Fruit fly (Drosophila melanogaster): ENCODE results near the gene CG17027.

CG17027 gene

DNA sequence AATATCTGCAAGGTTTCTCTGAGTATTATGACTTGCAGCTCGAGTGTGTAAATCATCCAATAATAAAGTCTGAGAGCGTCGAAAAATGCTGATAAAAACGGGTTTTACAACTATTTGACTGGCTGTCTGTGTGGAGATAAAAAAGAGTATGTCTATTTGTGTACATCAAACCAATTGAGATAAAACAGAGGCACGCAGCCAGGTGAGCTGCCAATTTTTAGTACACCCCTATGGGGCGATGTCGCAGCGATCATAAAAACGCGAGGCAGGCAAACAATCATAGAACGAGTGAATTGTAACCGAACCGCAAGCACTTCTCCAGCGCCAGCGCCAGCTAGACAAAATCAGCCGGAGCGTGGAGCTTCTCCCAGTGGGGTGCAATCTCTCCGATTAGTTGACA, at the start of gene CG17027:
CG17027 (plus strand) TSS at position 189 of the 400 bp plus-strand sequence.
- TF ChIP-seq CG8478 (optimal IDR thresholded peaks at IDR 0.05) (no peak), CTCF (optimal IDR thresholded peaks at IDR 0.05) (no peak)

DNA sequence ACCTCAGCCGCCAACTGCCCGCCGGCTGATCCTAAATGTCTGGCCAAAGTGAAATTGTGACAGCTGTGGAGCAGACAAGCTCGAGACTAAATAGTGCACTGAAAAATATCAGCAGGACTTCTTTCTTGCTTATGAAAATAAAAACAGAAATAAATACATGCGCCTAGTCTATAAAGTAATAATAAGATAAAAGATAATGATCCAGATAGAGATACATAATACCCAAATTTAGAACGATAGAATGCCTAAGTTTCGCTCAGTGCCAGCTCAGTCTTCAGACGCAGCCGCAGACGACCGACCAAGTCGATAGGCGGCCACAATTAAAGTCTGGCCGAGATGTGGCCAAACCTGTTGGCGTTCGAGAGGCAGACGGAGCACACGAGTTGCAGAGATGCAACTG, 39.1 kb upstream of the CG17027 start:
- no peak for TF ChIP-seq CTCF (optimal IDR thresholded peaks at IDR 0.05)

DNA sequence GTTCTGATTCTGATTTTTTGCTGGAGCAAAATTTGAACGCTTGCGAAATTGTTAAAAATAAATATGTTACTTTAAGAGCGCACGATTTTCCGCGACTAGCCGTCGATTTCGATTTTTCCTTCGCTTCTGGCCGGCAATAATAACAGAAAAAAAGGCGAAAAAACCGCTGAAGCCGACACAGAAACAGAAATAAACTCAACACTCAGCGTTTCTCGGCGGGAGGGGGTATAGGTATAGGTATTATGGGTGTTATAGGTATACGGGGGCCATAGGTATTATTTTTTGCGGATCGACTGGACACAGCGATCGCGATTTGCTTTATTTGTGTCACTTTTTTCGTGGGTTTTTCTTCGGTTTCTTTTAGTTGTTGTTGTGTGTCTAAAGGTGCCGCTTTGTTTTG, 27.6 kb upstream of the CG17027 start:
- no peak for TF ChIP-seq CTCF (optimal IDR thresholded peaks at IDR 0.05)
- TF ChIP-seq CG8478 (optimal IDR thresholded peaks at IDR 0.05) = no peak

DNA sequence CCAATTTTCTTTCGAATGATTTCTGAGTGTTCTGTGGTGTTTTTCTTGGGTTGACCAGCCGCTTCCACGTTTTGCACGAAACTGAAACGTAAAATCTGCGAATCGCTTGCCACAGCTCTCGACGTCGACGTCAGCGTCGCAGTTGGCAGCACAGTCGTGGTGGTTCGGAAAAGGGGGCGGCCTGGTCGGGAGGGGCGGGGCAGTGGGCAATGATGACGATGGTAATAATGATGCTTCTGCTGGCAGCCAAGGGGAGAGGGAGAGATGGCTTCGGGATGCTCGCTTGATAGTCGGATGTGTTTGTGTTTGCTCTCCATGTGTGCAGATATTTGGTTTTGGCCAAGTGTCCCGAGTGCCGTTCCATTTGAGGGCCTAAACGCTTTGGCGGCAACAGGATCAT, 27.0 kb upstream of the CG17027 start:
- TF ChIP-seq CTCF (optimal IDR thresholded peaks at IDR 0.05) = no peak
- no peak for TF ChIP-seq CG8478 (optimal IDR thresholded peaks at IDR 0.05)

DNA sequence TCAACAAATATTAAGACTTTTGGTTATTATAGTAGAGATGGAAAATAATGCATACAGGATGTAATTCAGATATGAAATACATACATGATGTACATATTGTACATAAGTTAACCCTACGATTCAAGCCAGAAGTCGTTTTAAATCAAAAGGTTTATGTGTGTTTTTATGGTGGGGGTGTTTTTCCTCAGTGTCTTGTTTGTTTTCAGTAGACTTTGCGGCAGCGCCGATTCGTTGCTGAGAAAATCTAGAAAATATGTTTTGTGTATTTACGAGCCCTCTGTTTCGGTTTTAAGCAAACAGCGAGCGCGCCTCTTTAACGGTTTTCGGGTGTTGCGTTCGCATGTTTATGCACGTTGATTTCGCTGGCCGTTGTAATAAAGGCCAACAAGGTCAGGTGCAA, 26.0 kb upstream of the CG17027 start:
- TF ChIP-seq CTCF (optimal IDR thresholded peaks at IDR 0.05) (no peak), CG8478 (optimal IDR thresholded peaks at IDR 0.05) (no peak)

DNA sequence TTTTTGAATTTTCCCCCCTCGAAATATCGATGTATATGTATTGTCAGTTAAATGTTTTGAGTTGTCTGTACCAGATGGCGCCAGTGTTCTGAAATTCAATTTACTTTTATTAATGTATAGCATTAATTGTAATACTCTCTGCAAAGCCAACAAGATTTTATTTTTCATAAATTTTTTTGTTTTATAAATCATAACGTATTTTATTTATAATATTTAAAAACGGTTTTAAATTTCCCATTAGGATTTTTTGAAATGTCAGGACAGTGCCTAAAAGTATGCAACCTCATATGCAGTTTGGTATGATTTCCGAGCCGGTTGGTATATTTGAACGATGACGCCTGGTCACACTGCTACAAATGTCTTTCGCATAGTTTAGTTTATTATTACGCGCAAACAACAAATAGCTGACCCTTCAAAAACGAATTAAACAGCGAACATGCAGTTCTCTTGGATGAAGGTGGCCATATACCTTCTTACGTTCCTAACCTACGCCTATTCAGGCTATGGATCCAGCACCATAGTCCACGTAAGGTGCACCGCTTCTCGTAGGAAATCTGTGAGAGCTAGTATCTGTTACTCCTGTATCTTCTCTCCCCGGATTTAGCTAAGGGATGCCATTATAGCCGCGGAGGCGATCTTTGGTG, 25.0 kb upstream of the CG17027 start, which contains the start of the genes Pka-C3 and GXIVsPLA2:
Pka-C3 (minus strand) TSS at position 14 of the 644 bp plus-strand sequence.
GXIVsPLA2 (plus strand) TSS at position 313 of the 644 bp plus-strand sequence.
- no peak for TF ChIP-seq CG8478 (optimal IDR thresholded peaks at IDR 0.05)
- TF ChIP-seq CTCF (optimal IDR thresholded peaks at IDR 0.05) = peak; percentile 18 to 82

DNA sequence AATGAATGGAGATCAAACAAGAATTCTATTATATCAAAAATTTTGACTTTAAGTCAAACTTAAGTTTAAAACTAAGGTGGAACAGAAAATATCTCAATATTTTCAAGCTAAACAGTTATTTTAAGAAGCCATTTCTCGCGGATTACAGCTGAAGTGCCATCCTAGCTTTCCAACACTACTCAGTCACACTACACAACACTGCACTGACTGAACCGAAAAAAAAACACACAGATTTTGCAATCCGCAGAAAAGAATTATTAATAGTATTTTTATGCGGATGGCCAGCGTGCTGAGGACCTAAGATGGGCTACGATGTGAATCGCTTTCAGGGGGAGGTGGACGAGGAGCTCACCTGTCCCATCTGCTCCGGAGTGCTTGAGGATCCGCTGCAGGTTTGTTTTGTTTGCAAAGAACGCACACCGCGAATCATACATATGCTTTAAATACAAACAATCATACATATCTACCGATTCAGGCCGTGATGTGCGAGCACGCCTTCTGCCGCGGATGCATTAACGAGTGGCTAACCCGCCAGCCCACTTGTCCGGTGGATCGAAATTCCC, 23.4 kb upstream of the CG17027 start, which contains the start of gene elgi:
elgi (plus strand) TSS at position 103 of the 563 bp plus-strand sequence.
- no peak for TF ChIP-seq CTCF (optimal IDR thresholded peaks at IDR 0.05)
- TF ChIP-seq CG8478 (optimal IDR thresholded peaks at IDR 0.05) = no peak

DNA sequence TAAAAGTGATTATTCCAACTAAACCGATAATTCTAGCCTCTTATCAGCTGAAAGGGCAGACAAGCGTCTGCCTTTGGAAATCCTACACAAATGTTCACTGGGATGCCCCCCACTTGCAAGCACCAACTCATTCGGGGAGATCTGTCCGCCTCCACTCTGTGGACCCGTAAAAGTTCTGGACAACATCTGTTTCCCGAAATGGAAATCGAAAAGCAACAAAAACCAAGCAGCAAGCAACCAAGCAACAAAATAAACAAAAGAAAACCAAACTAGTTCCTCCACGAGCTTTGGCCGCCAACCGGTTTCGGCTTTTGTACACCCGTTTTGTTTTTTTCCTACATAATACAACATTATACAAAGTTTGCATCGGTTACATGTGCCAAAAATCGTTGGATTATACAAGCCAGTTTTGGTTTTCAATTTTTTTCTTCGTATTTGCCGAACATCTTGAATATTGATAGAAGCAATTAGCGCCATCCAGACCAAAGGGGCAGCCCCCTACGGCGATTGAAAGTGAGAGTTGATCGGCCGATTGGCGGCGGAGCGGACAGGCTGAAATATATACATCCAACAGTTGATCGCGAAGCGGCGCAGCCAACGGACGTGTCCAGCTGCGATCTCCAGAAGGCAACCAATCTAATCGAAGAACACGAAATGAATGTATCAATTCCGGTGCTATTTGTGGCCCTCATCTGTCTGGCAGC, 21.1 kb upstream of the CG17027 start, which contains the start of gene CG17032:
CG17032 (plus strand) TSS at position 232 of the 704 bp plus-strand sequence.
- no peak for TF ChIP-seq CTCF (optimal IDR thresholded peaks at IDR 0.05)
- TF ChIP-seq CG8478 (optimal IDR thresholded peaks at IDR 0.05) = no peak

DNA sequence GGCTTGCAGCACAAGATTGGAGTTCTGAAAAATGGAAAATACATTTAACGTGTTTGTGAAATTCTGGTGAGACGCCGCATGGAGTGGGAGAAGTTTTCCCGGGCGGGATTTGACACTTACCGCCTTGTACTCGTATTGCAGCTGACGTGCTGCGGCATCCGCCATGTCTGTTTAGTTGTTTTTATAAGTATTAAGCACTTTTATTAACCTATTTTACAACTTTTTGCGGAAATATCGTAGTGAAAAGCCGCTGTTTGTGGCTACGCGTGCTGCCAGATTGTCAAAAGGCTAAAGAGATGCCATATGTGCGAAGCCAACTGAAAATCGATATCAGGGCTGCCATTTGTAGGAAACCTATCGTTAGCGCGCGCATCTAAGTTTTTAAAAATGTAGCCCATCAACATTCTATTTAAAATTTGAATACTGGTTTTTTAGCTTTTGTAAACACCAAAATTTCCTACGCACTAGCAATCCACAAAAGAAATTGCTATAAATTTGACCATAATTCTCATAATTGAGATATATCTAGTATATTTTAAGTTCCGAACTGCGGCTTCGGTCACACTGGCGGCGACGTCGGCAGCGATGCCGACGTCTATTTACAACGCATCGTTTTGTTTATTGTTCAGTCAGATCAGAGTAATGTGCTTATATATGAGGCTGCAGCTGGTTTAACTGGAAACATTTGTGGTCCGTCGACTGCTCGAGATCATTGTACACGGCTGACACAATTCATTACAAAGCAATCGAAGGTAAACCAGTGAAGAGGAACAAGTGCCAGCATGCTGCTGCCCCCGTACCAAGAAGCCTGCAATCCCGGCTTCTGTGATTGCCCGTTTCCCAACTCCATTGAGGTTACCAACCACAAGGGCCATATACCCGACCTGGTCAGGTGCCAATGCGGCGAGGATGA, 12.1 kb upstream of the CG17027 start, which contains the start of the genes Brr2 and CG10516:
Brr2 (minus strand) TSS at position 285 of the 913 bp plus-strand sequence.
CG10516 (plus strand) TSS at position 617 of the 913 bp plus-strand sequence.
- TF ChIP-seq CTCF (optimal IDR thresholded peaks at IDR 0.05) (peak in 1 of 2 experiments; percentile 32), CG8478 (optimal IDR thresholded peaks at IDR 0.05) (no peak)

DNA sequence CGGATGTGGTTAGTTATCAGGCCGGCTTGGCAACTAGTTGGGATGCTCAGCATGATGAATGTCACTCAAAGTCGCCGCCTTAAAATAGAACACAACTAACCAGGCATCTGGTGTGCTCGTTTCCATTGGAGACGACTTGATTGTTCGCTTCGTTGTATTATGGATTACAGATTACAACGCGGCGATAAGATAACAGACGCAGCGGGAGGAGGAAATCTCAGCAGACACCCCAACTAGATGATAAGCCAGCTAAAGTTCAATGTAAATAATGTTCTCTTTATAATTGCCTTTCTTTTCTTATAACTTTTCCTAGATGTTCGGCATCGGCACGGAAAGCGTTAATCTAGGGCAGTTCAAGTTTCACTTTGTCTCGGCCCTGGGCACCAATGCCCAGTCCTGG, 11.2 kb upstream of the CG17027 start:
- TF ChIP-seq CG8478 (optimal IDR thresholded peaks at IDR 0.05) (no peak), CTCF (optimal IDR thresholded peaks at IDR 0.05) (no peak)

DNA sequence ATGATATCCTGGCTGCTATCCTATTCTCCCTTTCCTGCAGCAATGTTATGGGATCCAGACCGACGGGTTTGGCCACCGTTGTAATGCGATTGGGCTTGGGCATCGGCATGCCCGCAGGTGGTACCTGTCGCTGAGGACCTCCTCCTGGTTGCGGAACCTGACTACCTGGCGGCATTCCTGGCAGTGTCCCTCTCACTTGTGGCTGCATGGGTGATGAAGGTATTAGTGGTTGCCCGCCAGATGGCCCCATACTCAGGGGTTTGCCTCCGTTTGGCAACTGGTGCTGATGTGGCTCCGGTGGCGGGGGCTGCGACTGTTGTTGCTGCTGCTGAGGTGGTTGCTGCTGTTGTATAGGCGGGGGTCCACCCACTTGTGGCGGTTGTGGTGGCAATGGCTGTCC, 5.7 kb upstream of the CG17027 start:
- TF ChIP-seq CG8478 (optimal IDR thresholded peaks at IDR 0.05) (no peak), CTCF (optimal IDR thresholded peaks at IDR 0.05) (no peak)

DNA sequence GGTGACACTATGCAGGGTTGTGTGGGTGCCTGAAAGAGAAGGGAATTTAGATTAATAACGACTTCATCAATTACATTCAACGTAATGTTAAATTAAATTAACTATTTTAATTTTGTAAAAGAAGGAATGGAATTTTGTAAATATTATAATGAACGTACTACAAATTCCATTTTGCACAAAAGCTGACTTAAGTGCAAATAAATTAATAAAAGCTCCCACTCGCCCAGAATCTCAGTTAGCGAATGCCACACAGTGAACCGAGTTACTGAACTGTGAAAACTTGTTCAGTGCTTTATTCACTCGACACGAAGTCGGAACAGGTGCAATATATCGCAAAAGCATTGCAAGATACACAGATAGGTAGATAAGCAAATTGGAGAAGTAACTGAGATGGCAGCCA, 4.8 kb upstream of the CG17027 start, which contains the start of gene CG17026:
CG17026 (plus strand) TSS at position 301 of the 400 bp plus-strand sequence.
- TF ChIP-seq CG8478 (optimal IDR thresholded peaks at IDR 0.05) (no peak), CTCF (optimal IDR thresholded peaks at IDR 0.05) (no peak)

DNA sequence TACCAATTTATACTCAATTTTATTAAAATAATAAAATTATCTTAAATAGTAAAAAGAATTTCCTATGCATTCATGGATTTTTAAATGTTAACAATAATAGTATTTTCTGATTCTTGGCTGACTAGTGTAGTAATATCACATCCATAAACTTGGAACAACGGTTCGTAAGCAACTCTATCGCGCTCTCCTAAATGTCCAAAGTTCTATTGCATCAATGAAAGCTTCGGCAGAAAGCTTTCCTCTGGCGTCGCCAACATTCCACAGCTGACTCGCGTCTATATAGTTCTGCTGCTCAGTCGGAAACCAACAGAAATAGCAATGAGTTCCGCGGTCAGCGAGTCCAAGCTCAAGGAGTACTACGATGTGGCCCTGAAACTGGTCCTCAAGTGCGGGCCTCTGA, 3.1 kb upstream of the CG17027 start, which contains the start of gene CG17029:
CG17029 (plus strand) TSS at position 113 of the 400 bp plus-strand sequence.
- TF ChIP-seq CTCF (optimal IDR thresholded peaks at IDR 0.05) (no peak), CG8478 (optimal IDR thresholded peaks at IDR 0.05) (no peak)

DNA sequence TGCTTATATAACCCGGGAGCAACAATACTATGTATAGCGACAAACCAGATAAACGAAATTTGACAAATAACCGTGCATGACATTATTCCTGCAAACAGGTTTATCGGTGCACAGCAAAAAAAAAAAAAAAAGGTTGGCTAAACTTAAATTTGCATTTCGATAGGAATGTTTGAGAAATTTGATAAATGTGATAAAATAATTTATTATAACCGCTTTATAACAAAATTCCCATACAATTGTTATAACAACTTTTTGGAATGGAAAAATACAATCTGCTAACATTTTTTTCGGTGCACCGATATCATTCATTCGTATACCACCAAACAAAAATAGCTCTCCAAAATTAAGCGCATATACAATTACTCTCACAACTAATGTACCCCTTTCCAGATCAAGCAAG, 2.3 kb upstream of the CG17027 start:
- TF ChIP-seq CTCF (optimal IDR thresholded peaks at IDR 0.05) (no peak), CG8478 (optimal IDR thresholded peaks at IDR 0.05) (no peak)
